Worm (Caenorhabditis elegans) whole organism, L2 larva: ENCODE results near the gene C15F1.2.

Source experiments
- C34F6.9 ChIP-seq: fragments of 150-350 bp; optimal IDR thresholded peaks from 2 replicates; lab custom pipeline; 2014; ENCODE audit warnings: missing biosample characterization, missing genetic modification characterization
- F13H6.1 ChIP-seq: sonication (generic microtip); optimal IDR thresholded peaks from 2 replicates; lab custom pipeline; 2016; ENCODE audit warnings: missing genetic modification characterization, missing compliant biosample characterization
- R02D3.7 ChIP-seq: fragments of 150-350 bp; optimal IDR thresholded peaks from 2 replicates; lab custom pipeline; 2014; ENCODE audit warnings: missing biosample characterization, missing genetic modification characterization
- Y55F3AM.14 ChIP-seq: fragments of 200-800 bp; sonication (Bioruptor generic); optimal IDR thresholded peaks from 2 replicates; lab custom pipeline; 2018; ENCODE audit warnings: mild to moderate bottlenecking, missing genetic modification characterization, missing compliant biosample characterization
- ZK546.5 ChIP-seq: sonication (generic microtip); optimal IDR thresholded peaks from 2 replicates; lab custom pipeline; 2017; ENCODE audit warnings: missing biosample characterization, missing genetic modification characterization
- alr-1 ChIP-seq: fragments of 150-350 bp; optimal IDR thresholded peaks from 2 replicates; lab custom pipeline; 2014; ENCODE audit warnings: missing biosample characterization, missing genetic modification characterization
- aly-2 ChIP-seq: fragments of 150-350 bp; optimal IDR thresholded peaks from 2 replicates; lab custom pipeline; 2014; ENCODE audit warnings: missing biosample characterization, missing genetic modification characterization
- ama-1 ChIP-seq: fragments of 150-350 bp; optimal IDR thresholded peaks from 2 replicates; lab custom pipeline; 2018; ENCODE audit warnings: inconsistent platforms
- blmp-1 ChIP-seq: sonication (generic microtip); optimal IDR thresholded peaks from 2 replicates; lab custom pipeline; 2017; ENCODE audit warnings: missing genetic modification characterization, mild to moderate bottlenecking, missing compliant biosample characterization, antibody characterized with exemption, moderate library complexity; ENCODE audit not compliant: insufficient read depth
- ceh-16 ChIP-seq: fragments of 150-350 bp; optimal IDR thresholded peaks from 2 replicates; lab custom pipeline; 2014; ENCODE audit warnings: missing biosample characterization, missing genetic modification characterization
- ceh-82 ChIP-seq: fragments of 150-350 bp; optimal IDR thresholded peaks from 2 replicates; lab custom pipeline; 2014; ENCODE audit warnings: missing biosample characterization, missing genetic modification characterization
- crh-2 ChIP-seq: sonication (generic microtip); optimal IDR thresholded peaks from 2 replicates; lab custom pipeline; 2017; ENCODE audit warnings: missing biosample characterization, missing genetic modification characterization
- dmd-4 ChIP-seq: sonication (generic microtip); optimal IDR thresholded peaks from 2 replicates; lab custom pipeline; 2017; ENCODE audit warnings: missing biosample characterization, missing genetic modification characterization
- egl-27 ChIP-seq: sonication (generic microtip); optimal IDR thresholded peaks from 3 replicates; lab custom pipeline; 2017; ENCODE audit warnings: missing biosample characterization, missing genetic modification reagents, missing genetic modification characterization
- elt-1 ChIP-seq: fragments of 150-350 bp; optimal IDR thresholded peaks from 2 replicates; lab custom pipeline; 2014; ENCODE audit warnings: missing biosample characterization, missing genetic modification characterization
- elt-3 ChIP-seq: sonication (generic microtip); optimal IDR thresholded peaks from 2 replicates; lab custom pipeline; 2017; ENCODE audit warnings: missing biosample characterization, missing genetic modification characterization
- fos-1 ChIP-seq: fragments of 150-350 bp; optimal IDR thresholded peaks from 2 replicates; lab custom pipeline; 2014; ENCODE audit warnings: missing biosample characterization, missing genetic modification characterization
- gmeb-1 ChIP-seq: fragments of 150-350 bp; optimal IDR thresholded peaks from 2 replicates; lab custom pipeline; 2014; ENCODE audit warnings: missing biosample characterization, missing genetic modification characterization
- lin-11 ChIP-seq: fragments of 150-350 bp; sonication (generic microtip); optimal IDR thresholded peaks from 2 replicates; lab custom pipeline; 2014; ENCODE audit warnings: missing biosample characterization, missing genetic modification characterization, inconsistent platforms, mixed read lengths
- lin-13 ChIP-seq: fragments of 150-350 bp; optimal IDR thresholded peaks from 2 replicates; lab custom pipeline; 2014; ENCODE audit warnings: missing biosample characterization, missing genetic modification reagents, missing genetic modification characterization
- lin-39 ChIP-seq: fragments of 150-350 bp; optimal IDR thresholded peaks from 2 replicates; lab custom pipeline; 2014; ENCODE audit warnings: missing biosample characterization, missing genetic modification reagents, missing genetic modification characterization
- lsy-2 ChIP-seq, 2 experiments: fragments of 150-350 bp in 1 of 2; sonication (generic microtip) in 1 of 2; optimal IDR thresholded peaks; 2 replicates each; lab custom pipeline; 2014 to 2017; ENCODE audit warnings: missing biosample characterization in 2 of 2, missing genetic modification characterization in 2 of 2
- mab-5 ChIP-seq: fragments of 150-350 bp; optimal IDR thresholded peaks from 2 replicates; lab custom pipeline; 2014; ENCODE audit warnings: missing biosample characterization, missing genetic modification characterization
- mbf-1 ChIP-seq: sonication (generic microtip); optimal IDR thresholded peaks from 2 replicates; lab custom pipeline; 2017; ENCODE audit warnings: missing biosample characterization, missing genetic modification characterization
- mdl-1 ChIP-seq, 2 experiments: fragments of 150-350 bp in 1 of 2; sonication (generic microtip) in 1 of 2; optimal IDR thresholded peaks; 2 replicates each; lab custom pipeline; 2017; ENCODE audit warnings: missing biosample characterization in 2 of 2, missing genetic modification characterization in 2 of 2
- nhr-10 ChIP-seq: sonication (generic microtip); optimal IDR thresholded peaks from 2 replicates; lab custom pipeline; 2017; ENCODE audit warnings: missing biosample characterization, missing genetic modification characterization
- nhr-11 ChIP-seq: fragments of 150-350 bp; optimal IDR thresholded peaks from 2 replicates; lab custom pipeline; 2014; ENCODE audit warnings: missing biosample characterization, missing genetic modification characterization
- nhr-12 ChIP-seq: fragments of 150-350 bp; optimal IDR thresholded peaks from 2 replicates; lab custom pipeline; 2014; ENCODE audit warnings: missing biosample characterization, missing genetic modification characterization
- nhr-129 ChIP-seq: fragments of 150-350 bp; optimal IDR thresholded peaks from 2 replicates; lab custom pipeline; 2014; ENCODE audit warnings: missing biosample characterization, missing genetic modification characterization
- nhr-21 ChIP-seq: fragments of 150-350 bp; optimal IDR thresholded peaks from 2 replicates; lab custom pipeline; 2014; ENCODE audit warnings: missing biosample characterization, missing genetic modification characterization
- nhr-23 ChIP-seq: fragments of 150-350 bp; optimal IDR thresholded peaks from 2 replicates; lab custom pipeline; 2014; ENCODE audit warnings: missing biosample characterization, missing genetic modification reagents, missing genetic modification characterization
- nhr-237 ChIP-seq: fragments of 150-350 bp; optimal IDR thresholded peaks from 2 replicates; lab custom pipeline; 2014; ENCODE audit warnings: missing biosample characterization, missing genetic modification characterization
- nhr-25 ChIP-seq: fragments of 150-350 bp; sonication (generic microtip); optimal IDR thresholded peaks from 3 replicates; lab custom pipeline; 2014; ENCODE audit warnings: missing biosample characterization, missing genetic modification characterization
- nhr-6 ChIP-seq: fragments of 150-350 bp; optimal IDR thresholded peaks from 2 replicates; lab custom pipeline; 2014; ENCODE audit warnings: missing biosample characterization, missing genetic modification characterization
- nhr-77 ChIP-seq: fragments of 150-350 bp; optimal IDR thresholded peaks from 2 replicates; lab custom pipeline; 2014; ENCODE audit warnings: missing biosample characterization, missing genetic modification characterization
- peb-1 ChIP-seq: fragments of 150-350 bp; optimal IDR thresholded peaks from 2 replicates; lab custom pipeline; 2014; ENCODE audit warnings: missing biosample characterization, missing genetic modification characterization
- sem-4 ChIP-seq: fragments of 150-350 bp; optimal IDR thresholded peaks from 2 replicates; lab custom pipeline; 2014; ENCODE audit warnings: missing biosample characterization, missing genetic modification reagents, missing genetic modification characterization
- skn-1 ChIP-seq: sonication (generic microtip); optimal IDR thresholded peaks from 2 replicates; lab custom pipeline; 2017; ENCODE audit warnings: missing biosample characterization, missing genetic modification characterization
- sma-3 ChIP-seq: sonication (generic microtip); optimal IDR thresholded peaks from 2 replicates; lab custom pipeline; 2016; ENCODE audit warnings: missing genetic modification reagents, missing genetic modification characterization, missing compliant biosample characterization
- sma-9 ChIP-seq, 2 experiments: fragments of 150-350 bp in 1 of 2; sonication (generic microtip) in 1 of 2; optimal IDR thresholded peaks; 2 replicates each; lab custom pipeline; 2014 to 2016; ENCODE audit warnings: missing genetic modification characterization in 2 of 2, mild to moderate bottlenecking in 1 of 2, missing biosample characterization in 1 of 2, missing compliant biosample characterization in 1 of 2, missing genetic modification reagents in 1 of 2, moderate library complexity in 1 of 2
- snpc-4 ChIP-seq: fragments of 150-350 bp; optimal IDR thresholded peaks from 2 replicates; lab custom pipeline; 2014; ENCODE audit warnings: missing biosample characterization, missing genetic modification characterization
- unc-39 ChIP-seq: fragments of 150-350 bp; optimal IDR thresholded peaks from 2 replicates; lab custom pipeline; 2014; ENCODE audit warnings: missing biosample characterization, missing genetic modification characterization
- unc-55 ChIP-seq: fragments of 150-350 bp; sonication (generic microtip); optimal IDR thresholded peaks from 3 replicates; lab custom pipeline; 2014; ENCODE audit warnings: missing biosample characterization, missing genetic modification reagents, missing genetic modification characterization
- unc-62 ChIP-seq: fragments of 150-350 bp; optimal IDR thresholded peaks from 2 replicates; lab custom pipeline; 2014; ENCODE audit warnings: missing biosample characterization, missing genetic modification reagents, missing genetic modification characterization
- zag-1 ChIP-seq: fragments of 150-350 bp; optimal IDR thresholded peaks from 2 replicates; lab custom pipeline; 2014; ENCODE audit warnings: missing biosample characterization, missing genetic modification characterization
- ztf-1 ChIP-seq: fragments of 200-800 bp; sonication (Bioruptor generic); conservative IDR thresholded peaks from 2 replicates; pipeline ENCODE4 v1.3.6; 2022; ENCODE audit warnings: missing genetic modification characterization, missing compliant biosample characterization
- ztf-11 ChIP-seq: sonication (generic microtip); optimal IDR thresholded peaks from 2 replicates; lab custom pipeline; 2017; ENCODE audit warnings: missing biosample characterization, missing genetic modification characterization
- ztf-4 ChIP-seq: fragments of 150-350 bp; optimal IDR thresholded peaks from 2 replicates; lab custom pipeline; 2014; ENCODE audit warnings: missing biosample characterization, missing genetic modification characterization

C15F1.2 gene

DNA sequence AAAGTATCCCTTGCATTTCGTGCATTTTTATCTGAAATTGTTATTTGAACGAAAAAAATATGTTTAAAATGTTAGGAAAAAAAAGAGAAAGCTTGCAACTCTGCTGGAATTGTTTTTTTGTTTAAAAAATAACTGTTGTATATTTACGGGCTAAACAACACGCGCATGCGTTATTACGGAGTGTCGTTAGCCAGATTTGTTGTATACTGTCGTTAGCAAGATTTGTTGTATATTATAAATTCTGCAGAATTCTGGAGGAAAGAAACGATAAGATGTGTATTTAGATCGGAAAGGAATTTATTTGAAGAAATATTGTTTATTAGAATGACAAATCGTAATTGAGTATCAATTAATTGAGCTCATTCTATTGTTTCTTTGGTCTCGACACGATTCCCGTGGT, 12.1 kb upstream of the C15F1.2 start, which contains the start of gene eif-2Bgamma:
Gene eif-2Bgamma, minus strand, starts transcription at position 31 of the 400 bp plus-strand sequence.
- TF ChIP-seq gmeb-1 (tag; lab: Kevin White, UChicago) (peak; percentile 28), lsy-2 (tag; optimal IDR thresholded peaks at IDR 0.05; lab: Kevin White, UChicago) (peak in 1 of 2 experiments; percentile 71), nhr-77 (tag; lab: Kevin White, UChicago) (no peak), unc-55 (GFP tag; lab: Kevin White, UChicago) (peak; percentile 71), peb-1 (tag; lab: Kevin White, UChicago) (no peak), nhr-129 (tag; lab: Kevin White, UChicago) (peak; percentile 46), C34F6.9 (peak; percentile 65), R02D3.7 (peak; percentile 64), snpc-4 (tag; lab: Kevin White, UChicago) (peak; percentile 80), sem-4 (no peak)
- TF ChIP-seq, all 48 proteins: peak for 7

ce11 chrII:6968191-6968675, 11.5 kb upstream of the C15F1.2 start:
- TF ChIP-seq unc-62 (GFP tag; lab: Kevin White, UChicago): no peak
- TF ChIP-seq nhr-25: peak; percentile 41
- peak; percentile 66 to 76 for TF ChIP-seq mdl-1 (tag; optimal IDR thresholded peaks at IDR 0.05; lab: Kevin White, UChicago)
- no peak for TF ChIP-seq nhr-10 (tag; lab: Kevin White, UChicago)
- peak; percentile 59 for TF ChIP-seq sem-4
- TF ChIP-seq unc-39 (tag; lab: Kevin White, UChicago): no peak
- TF ChIP-seq ztf-4 (tag; lab: Kevin White, UChicago): peak; percentile 41
- peak; percentile 77 for TF ChIP-seq nhr-21
- peak; percentile 41 for TF ChIP-seq mab-5 (tag; lab: Kevin White, UChicago)
- TF ChIP-seq egl-27 (tag; lab: Kevin White, UChicago): peak; percentile 61
- TF ChIP-seq ztf-1 (GFP tag; lab: Robert Waterston, UW): no peak
- no peak for TF ChIP-seq nhr-23
- no peak for TF ChIP-seq elt-3 (tag; lab: Kevin White, UChicago)
- no peak for TF ChIP-seq dmd-4 (tag; lab: Kevin White, UChicago)
- TF ChIP-seq lin-39 (tag; lab: Kevin White, UChicago): no peak
- peak; percentile 70 for TF ChIP-seq nhr-129 (tag; lab: Kevin White, UChicago)
- TF ChIP-seq lin-11 (tag; lab: Kevin White, UChicago): no peak
- TF ChIP-seq sma-3 (GFP tag; lab: Kevin White, UChicago): peak; percentile 86
- peak; percentile 52 for TF ChIP-seq crh-2 (tag; lab: Kevin White, UChicago)
- peak; percentile 40 for TF ChIP-seq fos-1 (tag; lab: Kevin White, UChicago)
- peak; percentile 8 for TF ChIP-seq ZK546.5 (tag; lab: Kevin White, UChicago)
- TF ChIP-seq sma-9 (GFP tag; optimal IDR thresholded peaks at IDR 0.05; lab: Kevin White, UChicago): peak; percentile 86
- TF ChIP-seq sma-9 (tag; optimal IDR thresholded peaks at IDR 0.05; lab: Kevin White, UChicago): no peak
- TF ChIP-seq F13H6.1 (tag; lab: Kevin White, UChicago): peak; percentile 70
- no peak for TF ChIP-seq nhr-11
- peak; percentile 66 for TF ChIP-seq zag-1 (tag; lab: Kevin White, UChicago)
- TF ChIP-seq blmp-1: no peak
- TF ChIP-seq ama-1 (lab: Kevin White, UChicago): peak; percentile 95
- no peak for TF ChIP-seq skn-1 (tag; lab: Kevin White, UChicago)
- peak; percentile 98 for TF ChIP-seq snpc-4 (tag; lab: Kevin White, UChicago)
- TF ChIP-seq mbf-1 (tag; lab: Kevin White, UChicago): no peak
- TF ChIP-seq alr-1 (tag; lab: Kevin White, UChicago): no peak
- TF ChIP-seq Y55F3AM.14 (GFP tag; lab: Kevin White, UChicago): peak; percentile 59
- TF ChIP-seq nhr-6 (tag; lab: Kevin White, UChicago): peak; percentile 2
- TF ChIP-seq unc-55 (GFP tag; lab: Kevin White, UChicago): peak; percentile 24
- peak; percentile 60 for TF ChIP-seq lin-13
- peak; percentile 62 for TF ChIP-seq gmeb-1 (tag; lab: Kevin White, UChicago)
- TF ChIP-seq peb-1 (tag; lab: Kevin White, UChicago): no peak
- TF ChIP-seq nhr-12 (tag; lab: Kevin White, UChicago): no peak
- TF ChIP-seq ceh-82 (tag; lab: Kevin White, UChicago): peak; percentile 14
- no peak for TF ChIP-seq elt-1 (tag; lab: Kevin White, UChicago)
- TF ChIP-seq ztf-11 (tag; lab: Kevin White, UChicago): no peak
- TF ChIP-seq ceh-16 (tag; lab: Kevin White, UChicago): peak; percentile 38
- TF ChIP-seq R02D3.7: peak; percentile 34
- peak; percentile 50 to 76 for TF ChIP-seq lsy-2 (tag; optimal IDR thresholded peaks at IDR 0.05; lab: Kevin White, UChicago)
- peak; percentile 44 for TF ChIP-seq nhr-77 (tag; lab: Kevin White, UChicago)
- TF ChIP-seq C34F6.9: peak; percentile 67
- TF ChIP-seq aly-2 (tag; lab: Kevin White, UChicago): no peak
- TF ChIP-seq nhr-237 (tag; lab: Kevin White, UChicago): no peak
